ENCODE assay signal across 4 worm cellular contexts in the genomic region with DNA sequence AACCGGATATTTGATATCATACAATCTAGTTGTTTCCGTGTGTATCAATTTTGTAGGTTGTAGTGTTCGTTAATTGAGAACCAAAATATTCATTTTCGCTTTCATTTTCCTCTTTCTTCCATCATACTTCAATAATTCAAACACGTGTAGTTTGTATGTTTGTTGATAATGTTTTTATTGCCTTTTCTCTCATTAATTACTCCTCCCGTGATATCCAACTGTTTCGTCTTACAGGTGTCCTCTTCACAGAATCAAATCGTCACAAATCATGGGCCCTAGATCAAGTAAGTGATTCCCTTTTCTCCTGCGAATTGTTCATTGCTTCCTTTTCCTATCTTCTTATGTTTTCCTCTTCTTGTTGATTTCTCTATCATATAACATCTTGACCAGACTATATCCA.
A peak's percentile ranks its signal among the peaks of the same experiment; 100 is the strongest.
TF ChIP-seq lines count a peak whose summit lies in the region.

A gene (plus strand): TSS at position 235 of the 400 bp plus-strand sequence.

TF ChIP-seq in whole organism, L1 larva, 84 proteins besides CTCF, POLR2A, EP300 and RAD21 (continued from another document and continues in another):
- no peak for TF ChIP-seq swsn-7 (tag; optimal IDR thresholded peaks at IDR 0.05; lab: Kevin White, UChicago)
- TF ChIP-seq ets-5 (GFP tag; IDR thresholded peaks at IDR 0.05; lab: Robert Waterston, UW) = no peak
- TF ChIP-seq nhr-237 (tag; optimal IDR thresholded peaks at IDR 0.05; lab: Kevin White, UChicago) = no peak
- no peak for TF ChIP-seq tlp-1 (tag; optimal IDR thresholded peaks at IDR 0.05; lab: Kevin White, UChicago)
- no peak for TF ChIP-seq efl-1 (optimal IDR thresholded peaks at IDR 0.05; lab: Kevin White, UChicago)
- no peak for TF ChIP-seq efl-1 (GFP tag; optimal IDR thresholded peaks at IDR 0.05 in 1 of 2; lab: Kevin White, UChicago)
- no peak for TF ChIP-seq mep-1 (tag; optimal IDR thresholded peaks at IDR 0.05; lab: Kevin White, UChicago)
- no peak for TF ChIP-seq dpl-1 (GFP tag; optimal IDR thresholded peaks at IDR 0.05; lab: Kevin White, UChicago)
- TF ChIP-seq mef-2 (tag; optimal IDR thresholded peaks at IDR 0.05; lab: Kevin White, UChicago) = no peak
- TF ChIP-seq fos-1 (tag; optimal IDR thresholded peaks at IDR 0.05; lab: Kevin White, UChicago) = peak; percentile 18
- TF ChIP-seq snu-23 (GFP tag; optimal IDR thresholded peaks at IDR 0.05; lab: Kevin White, UChicago) = peak; percentile 66
- no peak for TF ChIP-seq egl-27 (tag; optimal IDR thresholded peaks at IDR 0.05; lab: Kevin White, UChicago)
- no peak for TF ChIP-seq hlh-4 (tag; optimal IDR thresholded peaks at IDR 0.05; lab: Kevin White, UChicago)
- TF ChIP-seq tbx-2 (tag; optimal IDR thresholded peaks at IDR 0.05; lab: Kevin White, UChicago) = peak; percentile 35
- peak; percentile 44 for TF ChIP-seq irx-1 (tag; optimal IDR thresholded peaks at IDR 0.05; lab: Kevin White, UChicago)
- TF ChIP-seq lsy-2 (tag; optimal IDR thresholded peaks at IDR 0.05; lab: Kevin White, UChicago) = peak; percentile 28 to 40
- no peak for TF ChIP-seq fkh-4 (tag; optimal IDR thresholded peaks at IDR 0.05; lab: Kevin White, UChicago; ENCODE audit: borderline replicate concordance)
- no peak for TF ChIP-seq pqm-1 (tag; optimal IDR thresholded peaks at IDR 0.05; lab: Kevin White, UChicago)
- no peak for TF ChIP-seq lin-13 (GFP tag; optimal IDR thresholded peaks at IDR 0.05; lab: Kevin White, UChicago)
- TF ChIP-seq mab-9 (GFP tag; IDR thresholded peaks at IDR 0.05; lab: Robert Waterston, UW) = no peak
- TF ChIP-seq egl-13 (tag; optimal IDR thresholded peaks at IDR 0.05; lab: Kevin White, UChicago) = no peak
- TF ChIP-seq nhr-12 (tag; optimal IDR thresholded peaks at IDR 0.05; lab: Kevin White, UChicago) = no peak
- TF ChIP-seq nhr-85 (tag; lab: Kevin White, UChicago) = peak; percentile 98
- no peak for TF ChIP-seq elt-2 (tag; optimal IDR thresholded peaks at IDR 0.05; lab: Kevin White, UChicago)
- no peak for TF ChIP-seq grh-1 (GFP tag; IDR thresholded peaks at IDR 0.05; lab: Robert Waterston, UW)
- TF ChIP-seq blmp-1 (tag; optimal IDR thresholded peaks at IDR 0.05; lab: Kevin White, UChicago) = peak; percentile 89
- no peak for TF ChIP-seq pax-3 (tag; optimal IDR thresholded peaks at IDR 0.05; lab: Kevin White, UChicago)
- no peak for TF ChIP-seq F16B12.6 (tag; optimal IDR thresholded peaks at IDR 0.05; lab: Kevin White, UChicago)
- no peak for TF ChIP-seq ztf-11 (tag; optimal IDR thresholded peaks at IDR 0.05; lab: Kevin White, UChicago)
- no peak for TF ChIP-seq ama-1 (optimal IDR thresholded peaks at IDR 0.05; lab: Kevin White, UChicago)
- no peak for TF ChIP-seq skn-1 (tag; optimal IDR thresholded peaks at IDR 0.05; lab: Kevin White, UChicago)
- TF ChIP-seq zag-1 (tag; optimal IDR thresholded peaks at IDR 0.05; lab: Kevin White, UChicago) = no peak
- no peak for TF ChIP-seq ceh-8 (GFP tag; optimal IDR thresholded peaks at IDR 0.05; lab: Kevin White, UChicago)
- TF ChIP-seq snpc-4 (tag; optimal IDR thresholded peaks at IDR 0.05; lab: Kevin White, UChicago) = no peak

TF ChIP-seq in whole organism, L2 larva, 48 proteins besides CTCF, POLR2A, EP300 and RAD21 (continued from another document):
- TF ChIP-seq egl-27 (tag; optimal IDR thresholded peaks at IDR 0.05; lab: Kevin White, UChicago) (peak; percentile 4), unc-39 (tag; optimal IDR thresholded peaks at IDR 0.05; lab: Kevin White, UChicago) (no peak), ama-1 (optimal IDR thresholded peaks at IDR 0.05; lab: Kevin White, UChicago) (no peak), mab-5 (tag; optimal IDR thresholded peaks at IDR 0.05; lab: Kevin White, UChicago) (no peak), nhr-77 (tag; optimal IDR thresholded peaks at IDR 0.05; lab: Kevin White, UChicago) (no peak), elt-3 (tag; optimal IDR thresholded peaks at IDR 0.05; lab: Kevin White, UChicago) (no peak), sem-4 (tag; optimal IDR thresholded peaks at IDR 0.05; lab: Kevin White, UChicago) (peak; percentile 37), R02D3.7 (tag; optimal IDR thresholded peaks at IDR 0.05; lab: Kevin White, UChicago) (no peak), mdl-1 (tag; optimal IDR thresholded peaks at IDR 0.05; lab: Kevin White, UChicago) (peak in 1 of 2 experiments; percentile 16), sma-3 (GFP tag; optimal IDR thresholded peaks at IDR 0.05; lab: Kevin White, UChicago) (peak; percentile 16), blmp-1 (tag; optimal IDR thresholded peaks at IDR 0.05; lab: Kevin White, UChicago; ENCODE audit: insufficient read depth) (peak; percentile 84), lin-13 (GFP tag; optimal IDR thresholded peaks at IDR 0.05; lab: Kevin White, UChicago) (no peak), nhr-6 (tag; optimal IDR thresholded peaks at IDR 0.05; lab: Kevin White, UChicago) (peak; percentile 70)

TF ChIP-seq in whole organism, L3 larva, 47 proteins besides CTCF, POLR2A, EP300 and RAD21 (continued from another document):
- TF ChIP-seq skn-1 (tag; optimal IDR thresholded peaks at IDR 0.05; lab: Kevin White, UChicago) = no peak
- TF ChIP-seq nhr-43 (tag; optimal IDR thresholded peaks at IDR 0.05; lab: Kevin White, UChicago; ENCODE audit: poor library complexity, severe bottlenecking) = no peak
- peak; percentile 24 for TF ChIP-seq nhr-25 (tag; optimal IDR thresholded peaks at IDR 0.05; lab: Kevin White, UChicago)
- TF ChIP-seq eor-1 (tag; optimal IDR thresholded peaks at IDR 0.05; lab: Kevin White, UChicago) = no peak
- TF ChIP-seq egl-27 (tag; optimal IDR thresholded peaks at IDR 0.05; lab: Kevin White, UChicago) = no peak
- TF ChIP-seq nhr-23 (tag; optimal IDR thresholded peaks at IDR 0.05; lab: Kevin White, UChicago) = peak; percentile 50
- TF ChIP-seq ceh-16 (tag; optimal IDR thresholded peaks at IDR 0.05; lab: Kevin White, UChicago) = no peak
- TF ChIP-seq hmg-11 (tag; optimal IDR thresholded peaks at IDR 0.05; lab: Kevin White, UChicago) = no peak
- no peak for TF ChIP-seq jun-1 (tag; optimal IDR thresholded peaks at IDR 0.05; lab: Kevin White, UChicago)
- no peak for TF ChIP-seq nhr-12 (tag; optimal IDR thresholded peaks at IDR 0.05; lab: Kevin White, UChicago)
- no peak for TF ChIP-seq fos-1 (tag; optimal IDR thresholded peaks at IDR 0.05; lab: Kevin White, UChicago)
- TF ChIP-seq nhr-77 (tag; optimal IDR thresholded peaks at IDR 0.05; lab: Kevin White, UChicago) = no peak
- peak; percentile 52 for TF ChIP-seq ama-1 (optimal IDR thresholded peaks at IDR 0.05; lab: Kevin White, UChicago)
- TF ChIP-seq daf-12 (tag; optimal IDR thresholded peaks at IDR 0.05; lab: Kevin White, UChicago) = no peak
- TF ChIP-seq elt-1 (tag; optimal IDR thresholded peaks at IDR 0.05; lab: Kevin White, UChicago) = no peak
- TF ChIP-seq ZK546.5 (tag; optimal IDR thresholded peaks at IDR 0.05; lab: Kevin White, UChicago) = no peak
- TF ChIP-seq fkh-2 (tag; optimal IDR thresholded peaks at IDR 0.05; lab: Kevin White, UChicago) = no peak
- TF ChIP-seq mdl-1 (tag; optimal IDR thresholded peaks at IDR 0.05; lab: Kevin White, UChicago) = no peak
- peak in 1 of 3 experiments; percentile 56 for TF ChIP-seq elt-3 (tag; optimal IDR thresholded peaks at IDR 0.05; lab: Kevin White, UChicago)
- TF ChIP-seq pha-4 (tag; optimal IDR thresholded peaks at IDR 0.05; lab: Kevin White, UChicago) = no peak
- no peak for TF ChIP-seq nhr-76 (tag; optimal IDR thresholded peaks at IDR 0.05; lab: Kevin White, UChicago)
- TF ChIP-seq lin-15B (tag; optimal IDR thresholded peaks at IDR 0.05; lab: Kevin White, UChicago) = no peak
- TF ChIP-seq sea-2 (GFP tag; optimal IDR thresholded peaks at IDR 0.05; lab: Kevin White, UChicago) = no peak
- TF ChIP-seq ztf-11 (tag; optimal IDR thresholded peaks at IDR 0.05; lab: Kevin White, UChicago) = no peak
- no peak for TF ChIP-seq nhr-11 (tag; optimal IDR thresholded peaks at IDR 0.05; lab: Kevin White, UChicago)
- no peak for TF ChIP-seq zag-1 (tag; optimal IDR thresholded peaks at IDR 0.05; lab: Kevin White, UChicago)
- TF ChIP-seq unc-39 (tag; optimal IDR thresholded peaks at IDR 0.05; lab: Kevin White, UChicago) = no peak
- no peak for TF ChIP-seq mml-1 (tag; optimal IDR thresholded peaks at IDR 0.05; lab: Kevin White, UChicago)
- TF ChIP-seq nfya-1 (tag; optimal IDR thresholded peaks at IDR 0.05; lab: Kevin White, UChicago; ENCODE audit: insufficient read depth) = peak; percentile 35
- TF ChIP-seq ceh-28 (tag; optimal IDR thresholded peaks at IDR 0.05; lab: Kevin White, UChicago) = peak; percentile 10

TF ChIP-seq in whole organism, L4 larva, 104 proteins besides CTCF, POLR2A, EP300 and RAD21 (continued from another document):
- TF ChIP-seq unc-62 (GFP tag; optimal IDR thresholded peaks at IDR 0.05 in 1 of 2; lab: Kevin White, UChicago) (peak in 1 of 2 experiments; percentile 87), unc-62 (tag; optimal IDR thresholded peaks at IDR 0.05; lab: Kevin White, UChicago) (no peak), R02D3.7 (tag; optimal IDR thresholded peaks at IDR 0.05; lab: Kevin White, UChicago) (no peak), nhr-42 (GFP tag; IDR thresholded peaks at IDR 0.05; lab: Robert Waterston, UW) (no peak), nhr-11 (tag; optimal IDR thresholded peaks at IDR 0.05; lab: Kevin White, UChicago) (peak; percentile 42), mep-1 (tag; optimal IDR thresholded peaks at IDR 0.05; lab: Kevin White, UChicago) (peak; percentile 17), dmd-6 (GFP tag; IDR thresholded peaks at IDR 0.05; lab: Robert Waterston, UW) (peak; percentile 57; the same call in 1 of the 2 replicates), ceh-28 (tag; optimal IDR thresholded peaks at IDR 0.05; lab: Kevin White, UChicago) (no peak), tag-97 (GFP tag; IDR thresholded peaks at IDR 0.05; lab: Robert Waterston, UW) (no peak), ztf-11 (tag; optimal IDR thresholded peaks at IDR 0.05; lab: Kevin White, UChicago) (no peak), jun-1 (tag; optimal IDR thresholded peaks at IDR 0.05; lab: Kevin White, UChicago) (no peak), F44E2.7 (GFP tag; IDR thresholded peaks at IDR 0.05; lab: Robert Waterston, UW) (no peak), unc-130 (GFP tag; optimal IDR thresholded peaks at IDR 0.05; lab: Kevin White, UChicago) (no peak), ces-1 (GFP tag; optimal IDR thresholded peaks at IDR 0.05; lab: Kevin White, UChicago) (no peak), lin-1 (GFP tag; IDR thresholded peaks at IDR 0.05; lab: Robert Waterston, UW) (0 out of 2 replicates have a peak, but pooled peaks have one; percentile 26), mes-2 (tag; optimal IDR thresholded peaks at IDR 0.05; lab: Kevin White, UChicago; ENCODE audit: poor library complexity, severe bottlenecking) (no peak), ZK546.5 (tag; optimal IDR thresholded peaks at IDR 0.05; lab: Kevin White, UChicago) (no peak), nhr-111 (GFP tag; optimal IDR thresholded peaks at IDR 0.05; lab: Kevin White, UChicago) (no peak), rbr-2 (tag; optimal IDR thresholded peaks at IDR 0.05; lab: Kevin White, UChicago) (no peak), vab-7 (GFP tag; IDR thresholded peaks at IDR 0.05; lab: Robert Waterston, UW) (no peak), zfp-2 (tag; optimal IDR thresholded peaks at IDR 0.05; lab: Kevin White, UChicago) (no peak), nhr-28 (tag; optimal IDR thresholded peaks at IDR 0.05; lab: Kevin White, UChicago) (peak; percentile 87), unc-39 (tag; optimal IDR thresholded peaks at IDR 0.05; lab: Kevin White, UChicago) (no peak), lsy-2 (tag; optimal IDR thresholded peaks at IDR 0.05; lab: Kevin White, UChicago) (peak in 1 of 2 experiments; percentile 52), madf-9 (GFP tag; conservative IDR thresholded peaks at IDR 0.05; lab: Robert Waterston, UW) (no peak), duxl-1 (tag; optimal IDR thresholded peaks at IDR 0.05; lab: Kevin White, UChicago; ENCODE audit: poor library complexity) (no peak), F10B5.3 (tag; optimal IDR thresholded peaks at IDR 0.05; lab: Kevin White, UChicago) (no peak), aha-1 (tag; lab: Kevin White, UChicago) (no peak), spr-3 (GFP tag; optimal IDR thresholded peaks at IDR 0.05; lab: Kevin White, UChicago) (no peak), Y48G9A.11 (GFP tag; IDR thresholded peaks at IDR 0.05; lab: Robert Waterston, UW) (no peak), hif-1 (tag; optimal IDR thresholded peaks at IDR 0.05; lab: Kevin White, UChicago) (no peak), mxl-3 (GFP tag; optimal IDR thresholded peaks at IDR 0.05; lab: Kevin White, UChicago) (peak; percentile 64), dmd-8 (GFP tag; IDR thresholded peaks at IDR 0.05; lab: Robert Waterston, UW) (no peak), arid-1 (GFP tag; conservative IDR thresholded peaks at IDR 0.05; lab: Robert Waterston, UW) (no peak), set-16 (GFP tag; IDR thresholded peaks at IDR 0.05; lab: Robert Waterston, UW) (no peak), Y105C5A.15 (GFP tag; IDR thresholded peaks at IDR 0.05; lab: Robert Waterston, UW) (no peak), nhr-102 (tag; optimal IDR thresholded peaks at IDR 0.05; lab: Kevin White, UChicago) (no peak), F49E8.2 (tag; optimal IDR thresholded peaks at IDR 0.05; lab: Kevin White, UChicago; ENCODE audit: borderline replicate concordance) (no peak), cey-2 (tag; optimal IDR thresholded peaks at IDR 0.05; lab: Kevin White, UChicago; ENCODE audit: borderline replicate concordance, insufficient read depth) (peak; percentile 19), hlh-11 (tag; optimal IDR thresholded peaks at IDR 0.05; lab: Kevin White, UChicago) (peak; percentile 70), nhr-25 (tag; optimal IDR thresholded peaks at IDR 0.05; lab: Kevin White, UChicago; ENCODE audit: borderline replicate concordance, insufficient read depth) (peak; percentile 16), tra-1 (GFP tag; IDR thresholded peaks at IDR 0.05; lab: Robert Waterston, UW) (no peak), dve-1 (tag; optimal IDR thresholded peaks at IDR 0.05; lab: Kevin White, UChicago; ENCODE audit: insufficient read depth) (no peak), mdl-1 (tag; optimal IDR thresholded peaks at IDR 0.05; lab: Kevin White, UChicago) (peak in 1 of 2 experiments; percentile 76), skn-1 (tag; optimal IDR thresholded peaks at IDR 0.05; lab: Kevin White, UChicago) (no peak), lir-3 (tag; optimal IDR thresholded peaks at IDR 0.05; lab: Kevin White, UChicago) (no peak), zip-11 (GFP tag; IDR thresholded peaks at IDR 0.05; lab: Robert Waterston, UW) (no peak), gei-8 (GFP tag; optimal IDR thresholded peaks at IDR 0.05; lab: Kevin White, UChicago) (no peak), snpc-4 (tag; optimal IDR thresholded peaks at IDR 0.05; lab: Kevin White, UChicago) (no peak), ZK337.2 (GFP tag; IDR thresholded peaks at IDR 0.05; lab: Robert Waterston, UW) (no peak), daf-16 (GFP tag; optimal IDR thresholded peaks at IDR 0.05; lab: Kevin White, UChicago) (no peak), daf-16 (tag; optimal IDR thresholded peaks at IDR 0.05; lab: Kevin White, UChicago) (no peak), lin-13 (GFP tag; optimal IDR thresholded peaks at IDR 0.05; lab: Kevin White, UChicago) (no peak)
